Fruit fly (Drosophila melanogaster): ENCODE results near the gene CG5255.

Gene CG5255

DNA sequence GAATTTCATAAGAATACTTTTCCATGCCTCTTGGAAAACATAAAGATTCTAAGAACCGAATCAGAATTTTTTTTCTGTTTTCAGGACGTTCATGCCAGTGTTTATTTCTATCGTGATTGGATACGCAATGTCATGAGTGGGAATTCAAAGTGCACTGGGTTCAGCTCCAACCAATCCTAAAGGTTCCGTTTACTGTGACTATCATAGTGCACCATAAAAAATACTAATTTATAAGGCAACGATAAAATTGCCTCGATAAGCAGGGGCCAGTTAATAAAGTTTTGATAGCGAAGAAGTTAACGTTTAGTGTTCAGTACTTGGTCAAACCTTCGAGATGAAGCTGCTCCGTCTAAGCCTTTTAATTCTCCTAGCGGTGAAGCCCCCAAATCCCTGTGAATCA, 9.8 kb upstream of the CG5255 start, which contains the start of gene CG31265:
CG31265 (plus strand) TSS at position 301 of the 400 bp plus-strand sequence.
- TF ChIP-seq CG17801 (GFP tag; optimal IDR thresholded peaks at IDR 0.05; ENCODE audit: partially characterized antibody) = no peak

DNA sequence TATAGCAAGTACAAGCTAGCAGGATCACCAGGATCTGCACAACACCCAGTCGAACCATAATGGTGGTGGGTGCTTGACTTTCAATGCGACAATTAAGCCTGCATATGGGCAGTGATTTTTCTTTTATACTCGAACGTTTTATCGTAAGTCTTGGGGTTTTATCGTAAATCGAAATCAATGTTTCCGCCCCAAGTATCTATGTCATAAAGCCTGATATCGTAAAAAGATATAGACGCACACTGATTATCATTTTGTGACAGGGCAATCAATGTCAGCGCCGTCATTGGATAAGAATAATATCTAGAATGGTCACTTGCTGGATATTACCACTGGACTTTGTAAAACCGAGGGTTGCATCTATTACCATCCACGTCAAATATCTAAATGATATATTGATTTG, 7.4 kb upstream of the CG5255 start, which contains the start of gene CG17475:
CG17475 (minus strand) TSS at position 101 of the 400 bp plus-strand sequence.
- TF ChIP-seq CG17801 (GFP tag; optimal IDR thresholded peaks at IDR 0.05; ENCODE audit: partially characterized antibody) = no peak

- no peak for TF ChIP-seq CG17801 (GFP tag; optimal IDR thresholded peaks at IDR 0.05; ENCODE audit: partially characterized antibody)
Measured at dm6 chr3R:17132098-17132712, 5.5 kb upstream of the CG5255 start, which contains the start of the genes CG4053 and CG31266. Gene CG4053, minus strand, starts transcription at chr3R:17132198. Gene CG31266, plus strand, starts transcription at chr3R:17132662.

DNA sequence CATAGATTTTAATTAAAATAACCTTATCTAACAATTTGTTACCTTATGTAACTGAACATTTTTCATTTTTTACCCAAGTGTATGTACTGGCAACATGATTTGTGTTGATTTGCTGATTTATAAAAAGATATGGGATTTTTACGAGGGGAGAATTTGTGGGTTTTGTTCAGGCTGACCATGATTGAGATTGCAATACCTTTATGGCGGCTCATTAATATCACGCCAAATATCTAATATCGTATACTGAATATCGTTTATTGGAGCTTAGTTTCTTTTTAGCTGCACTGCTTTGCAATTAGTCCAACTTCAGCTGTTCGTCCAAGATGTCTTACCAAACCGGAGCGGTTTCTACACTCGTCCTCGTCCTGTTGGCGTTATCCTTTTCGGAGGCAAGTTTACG, 3.8 kb upstream of the CG5255 start, which contains the start of gene CG31267:
CG31267 (plus strand) TSS at position 301 of the 400 bp plus-strand sequence.
- TF ChIP-seq CG17801 (GFP tag; optimal IDR thresholded peaks at IDR 0.05; ENCODE audit: partially characterized antibody) = no peak

dm6 chr3R:17135747-17136146, 1.9 kb upstream of the CG5255 start, which contains the start of gene CG5246:
Gene CG5246, plus strand, starts transcription at chr3R:17136111.
- TF ChIP-seq CG17801 (GFP tag; optimal IDR thresholded peaks at IDR 0.05; ENCODE audit: partially characterized antibody) = no peak

DNA sequence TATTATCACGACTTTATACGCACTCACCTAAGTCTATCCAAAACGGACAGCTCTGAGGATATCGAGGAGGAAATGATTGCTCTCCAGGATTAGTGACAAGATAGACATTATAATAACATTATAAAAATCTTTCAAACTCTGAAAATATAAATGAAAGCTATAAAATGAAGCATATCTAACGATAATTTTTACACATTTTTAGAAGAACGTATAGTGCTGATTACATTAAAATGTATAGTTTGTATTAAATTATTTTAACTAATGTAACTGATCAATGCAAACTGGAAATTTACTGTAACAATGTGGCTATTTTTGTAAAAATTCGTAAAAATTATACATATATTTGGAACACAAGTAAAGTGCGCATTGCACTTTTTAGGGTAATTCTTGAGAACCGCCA, 1.0 kb downstream of the CG5255 start, which contains the start of gene CG5265:
CG5265 (plus strand) TSS at position 301 of the 400 bp plus-strand sequence.
- TF ChIP-seq CG17801 (GFP tag; optimal IDR thresholded peaks at IDR 0.05; ENCODE audit: partially characterized antibody) = no peak

DNA sequence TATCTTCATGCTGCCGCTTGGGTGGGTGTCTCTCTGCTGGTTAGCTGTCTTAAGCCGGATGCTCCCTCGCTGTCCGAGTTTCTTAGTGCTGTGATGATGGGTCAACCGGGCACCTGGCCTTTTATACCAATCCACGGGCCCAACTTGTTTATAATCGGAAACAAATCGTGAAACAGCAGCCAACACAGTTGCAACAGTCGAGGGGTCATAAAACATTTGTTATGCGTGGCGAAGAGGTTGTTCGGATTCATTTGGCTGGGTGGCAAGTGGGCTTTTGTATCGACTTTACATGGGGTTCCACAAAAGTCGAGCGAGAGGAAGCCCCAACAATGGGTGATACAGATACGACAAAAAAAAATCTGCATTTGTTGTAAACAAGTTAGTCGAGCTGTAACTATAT, 4.6 kb downstream of the CG5255 start, which contains the start of gene TwdlW:
TwdlW (minus strand) TSS at position 101 of the 400 bp plus-strand sequence.
- no peak for TF ChIP-seq CG17801 (GFP tag; optimal IDR thresholded peaks at IDR 0.05; ENCODE audit: partially characterized antibody)

DNA sequence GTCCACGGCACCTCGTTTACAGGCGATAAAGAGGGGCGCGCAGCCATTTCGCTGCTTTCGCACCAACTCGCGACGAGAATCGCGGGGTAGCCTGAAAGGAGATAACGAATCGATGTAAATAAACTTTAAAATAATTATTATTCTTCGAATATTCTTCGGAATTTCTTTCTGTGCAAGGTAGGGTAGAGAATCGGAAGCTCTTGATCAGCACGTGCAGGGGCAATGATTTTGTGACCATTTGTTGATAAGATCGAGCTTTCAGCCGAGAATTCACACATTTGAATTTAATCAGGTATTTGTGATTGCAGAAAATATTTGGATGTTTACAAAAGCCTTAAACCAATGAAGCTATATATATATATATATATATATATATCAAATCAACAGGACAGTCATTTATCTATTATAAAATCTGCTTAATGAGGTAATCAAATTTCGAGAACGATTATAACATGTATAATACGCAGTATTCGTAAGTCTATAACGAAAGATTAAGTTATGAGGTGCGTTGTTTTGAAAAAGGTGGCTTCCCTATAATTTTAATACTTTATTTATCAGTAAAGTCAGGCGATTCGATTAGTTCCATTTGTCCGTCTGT, 10.1 kb downstream of the CG5255 start:
- no peak for TF ChIP-seq CG17801 (GFP tag; optimal IDR thresholded peaks at IDR 0.05; ENCODE audit: partially characterized antibody)

- TF ChIP-seq CG17801 (GFP tag; optimal IDR thresholded peaks at IDR 0.05; ENCODE audit: partially characterized antibody) = peak; percentile 44
Measured at dm6 chr3R:17149080-17149746, 11.5 kb downstream of the CG5255 start, which contains the start of the genes m-cup and Det. Gene m-cup, minus strand, starts transcription at chr3R:17149412. Gene Det, plus strand, starts transcription at chr3R:17149667.

DNA sequence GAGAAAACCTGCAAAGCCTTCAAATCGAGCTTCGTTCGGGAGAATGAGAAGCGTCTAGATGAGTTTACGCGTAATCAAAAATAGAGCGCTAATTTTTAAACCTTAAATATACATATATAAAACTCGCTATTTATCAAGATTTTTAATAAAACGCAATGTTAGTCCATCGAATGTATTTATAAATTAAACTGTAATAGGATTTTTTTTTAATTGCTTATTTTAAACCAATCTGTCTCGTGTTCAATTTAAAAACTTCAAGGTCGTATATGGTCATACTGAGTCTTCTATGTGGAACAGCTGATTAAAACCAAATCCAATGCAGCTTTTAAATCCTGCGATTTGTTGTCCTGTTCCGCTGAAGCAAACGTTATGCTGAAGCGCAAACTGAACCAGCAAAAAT, 12.6 kb downstream of the CG5255 start, which contains the start of gene Smug:
Smug (plus strand) TSS at position 301 of the 400 bp plus-strand sequence.
- no peak for TF ChIP-seq CG17801 (GFP tag; optimal IDR thresholded peaks at IDR 0.05; ENCODE audit: partially characterized antibody)

DNA sequence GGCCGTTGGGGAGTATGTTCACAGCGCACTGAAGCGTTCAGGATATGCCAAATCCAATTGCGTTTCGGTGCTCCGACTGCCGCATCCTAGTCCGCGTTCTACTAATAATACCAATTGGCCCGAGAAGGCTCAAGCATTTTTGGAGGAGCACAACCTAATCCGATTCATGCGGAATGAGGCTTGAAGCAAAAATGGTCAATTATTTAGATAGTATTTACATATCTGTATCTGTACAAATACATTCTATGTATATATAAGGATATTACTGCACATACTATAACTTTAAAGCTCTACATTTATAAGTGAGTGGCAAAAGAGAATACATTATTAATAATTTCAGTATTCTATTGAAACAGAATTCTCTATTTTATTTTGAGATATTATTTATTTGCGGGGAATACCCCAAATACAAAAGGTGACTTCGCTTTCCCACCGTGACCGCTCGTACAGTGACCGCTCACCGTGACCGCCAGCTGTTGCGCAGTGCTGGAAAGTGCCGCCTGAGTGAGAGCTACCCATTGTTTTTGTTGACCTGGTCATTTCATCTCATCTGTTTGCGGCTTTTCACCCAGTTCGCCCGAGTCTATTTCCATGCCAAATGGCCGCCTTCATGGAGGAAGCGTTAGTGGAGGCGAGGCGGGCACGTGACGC, 13.8 kb downstream of the CG5255 start, which contains the start of gene CG5292:
CG5292 (plus strand) TSS at position 486 of the 651 bp plus-strand sequence.
- peak; percentile 27 for TF ChIP-seq CG17801 (GFP tag; optimal IDR thresholded peaks at IDR 0.05; ENCODE audit: partially characterized antibody)

dm6 chr3R:17178140-17178539, 40.4 kb downstream of the CG5255 start:
- TF ChIP-seq CG17801 (GFP tag; optimal IDR thresholded peaks at IDR 0.05; ENCODE audit: partially characterized antibody) = no peak

Measured in ovary, adult (tissue).